Fruit fly (Drosophila melanogaster): ENCODE data around the gene CG4611.

- TF ChIP-seq Myc (optimal IDR thresholded peaks at IDR 0.05) (no peak), insv (optimal IDR thresholded peaks at IDR 0.05) (no peak), psq (optimal IDR thresholded peaks at IDR 0.05) (no peak), Sin3A (optimal IDR thresholded peaks at IDR 0.05) (no peak), ttk (optimal IDR thresholded peaks at IDR 0.05) (no peak), h (optimal IDR thresholded peaks at IDR 0.05) (no peak)
These were observed 51.4 kb downstream of the CG4611 start for dm6 chr3L:5187572-5187934.

Measured in Kc167 (cell line).